Fruit fly (Drosophila melanogaster) S2 (cell line): ENCODE results near the gene CG15408.

Experiments used
- CG8478 ChIP-seq: fragments of >200 bp; optimal IDR thresholded peaks from 2 replicates; lab custom pipeline; 2018
- CTCF ChIP-seq, 2 experiments: fragments of >200 bp; optimal IDR thresholded peaks; 2 replicates each; lab custom pipeline; 2018

DNA sequence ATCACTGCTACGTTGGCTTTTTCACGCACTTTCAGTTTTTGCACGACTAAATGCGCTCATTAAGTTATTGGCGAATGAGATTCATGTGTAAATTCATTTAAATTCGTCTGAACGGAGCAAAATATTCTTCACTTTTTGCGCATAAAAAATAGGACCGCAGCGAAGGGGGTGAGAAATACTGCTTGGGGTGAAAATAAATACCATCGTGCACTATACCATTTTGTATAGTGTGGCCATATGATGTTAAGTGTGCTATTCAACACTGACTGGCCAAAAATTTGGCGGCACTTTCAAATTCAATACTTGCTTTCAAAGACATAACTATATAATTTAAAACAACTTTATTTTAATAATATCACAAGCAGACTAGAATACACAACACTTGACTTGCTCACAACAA lies 40.6 kb downstream of the CG15408 start, which contains the start of gene GramD1B:
- TF ChIP-seq CG8478 (lab: Kevin White, UChicago) (no peak), CTCF (optimal IDR thresholded peaks at IDR 0.05; lab: Kevin White, UChicago) (peak in 1 of 2 experiments; percentile 7)
